Fruit fly (Drosophila melanogaster): Measurements from ENCODE around the gene CG17129.

CG17129 gene

dm6 chr3L:647529-647928, 32.6 kb downstream of the CG17129 start (continued):
- TF ChIP-seq CG33213 (GFP tag; optimal IDR thresholded peaks at IDR 0.05) (no peak), CG9609 (GFP tag; optimal IDR thresholded peaks at IDR 0.05) (no peak), CoRest (tag; optimal IDR thresholded peaks at IDR 0.05) (no peak), YL-1 (GFP tag; optimal IDR thresholded peaks at IDR 0.05) (no peak), cg (GFP tag; optimal IDR thresholded peaks at IDR 0.05) (no peak), en (GFP tag; optimal IDR thresholded peaks at IDR 0.05) (no peak), exex (tag; optimal IDR thresholded peaks at IDR 0.05) (peak; percentile 67), CG12299 (tag; optimal IDR thresholded peaks at IDR 0.05) (no peak), gro (GFP tag; optimal IDR thresholded peaks at IDR 0.05) (no peak), sc (optimal IDR thresholded peaks at IDR 0.05) (no peak), sc (GFP tag; optimal IDR thresholded peaks at IDR 0.05) (no peak), Hr78 (GFP tag; optimal IDR thresholded peaks at IDR 0.05) (peak in 1 of 2 experiments; percentile 88), sima (GFP tag; optimal IDR thresholded peaks at IDR 0.05) (no peak), sens (GFP tag) (peak; percentile 58), Mad (GFP tag; optimal IDR thresholded peaks at IDR 0.05) (no peak), Sin3A (optimal IDR thresholded peaks at IDR 0.05) (no peak), sr (GFP tag; IDR thresholded peaks at IDR 0.05) (no peak), usp (GFP tag; optimal IDR thresholded peaks at IDR 0.05) (no peak), CG7556 (GFP tag; optimal IDR thresholded peaks at IDR 0.05) (no peak), dmrt99B (tag; optimal IDR thresholded peaks at IDR 0.05) (no peak), sd (tag; optimal IDR thresholded peaks at IDR 0.05) (peak; percentile 87), CG11696 (GFP tag; IDR thresholded peaks at IDR 0.05) (no peak), CG10274 (GFP tag; optimal IDR thresholded peaks at IDR 0.05) (no peak), Ada2b (GFP tag; IDR thresholded peaks at IDR 0.05) (no peak), fu2 (GFP tag; optimal IDR thresholded peaks at IDR 0.05) (no peak), CG10366 (GFP tag; IDR thresholded peaks at IDR 0.05) (no peak), HHEX (GFP tag; optimal IDR thresholded peaks at IDR 0.05) (no peak), chif (GFP tag; optimal IDR thresholded peaks at IDR 0.05) (no peak), CG10654 (GFP tag; optimal IDR thresholded peaks at IDR 0.05) (no peak), salm (tag; optimal IDR thresholded peaks at IDR 0.05) (no peak), tll (GFP tag; optimal IDR thresholded peaks at IDR 0.05) (no peak), grn (GFP tag; optimal IDR thresholded peaks at IDR 0.05) (peak; percentile 61), CG4282 (GFP tag; optimal IDR thresholded peaks at IDR 0.05) (no peak), gsb (GFP tag; IDR thresholded peaks at IDR 0.05) (no peak), ap (GFP tag; IDR thresholded peaks at IDR 0.05) (no peak), run (tag; optimal IDR thresholded peaks at IDR 0.05) (peak; percentile 65)

- no peak for TF ChIP-seq tna (GFP tag; IDR thresholded peaks at IDR 0.05; ENCODE audit: partially characterized antibody)
- TF ChIP-seq Xrp1 (GFP tag; IDR thresholded peaks at IDR 0.05), result no peak
- TF ChIP-seq scrt (GFP tag; optimal IDR thresholded peaks at IDR 0.05), result peak; percentile 36
- TF ChIP-seq ab (GFP tag; optimal IDR thresholded peaks at IDR 0.05), result no peak
- TF ChIP-seq tx (GFP tag; optimal IDR thresholded peaks at IDR 0.05), result no peak
- TF ChIP-seq Max (GFP tag; optimal IDR thresholded peaks at IDR 0.05), result no peak
- TF ChIP-seq ken (GFP tag; IDR thresholded peaks at IDR 0.05), result 0 out of 3 replicates have a peak, but pooled peaks have one; percentile 15
- TF ChIP-seq ssp (GFP tag; IDR thresholded peaks at IDR 0.05), result no peak
- peak; percentile 10; the same call in 1 of the 2 replicates for TF ChIP-seq chm (GFP tag; IDR thresholded peaks at IDR 0.05)
- TF ChIP-seq bbx (GFP tag; IDR thresholded peaks at IDR 0.05; ENCODE audit: partially characterized antibody), result no peak
- peak; percentile 27 for TF ChIP-seq kni (GFP tag; optimal IDR thresholded peaks at IDR 0.05)
- peak; percentile 37 for TF ChIP-seq Deaf1 (tag; optimal IDR thresholded peaks at IDR 0.05)
- TF ChIP-seq Dip3 (GFP tag; optimal IDR thresholded peaks at IDR 0.05), result no peak
- no peak for TF ChIP-seq CG12071 (GFP tag; optimal IDR thresholded peaks at IDR 0.05)
- TF ChIP-seq crol (GFP tag; IDR thresholded peaks at IDR 0.05), result peak; percentile 84
- TF ChIP-seq fd96Cb (tag; optimal IDR thresholded peaks at IDR 0.05), result no peak
- TF ChIP-seq Dref (GFP tag; IDR thresholded peaks at IDR 0.05), result no peak
- peak; percentile 30 for TF ChIP-seq twi (tag; optimal IDR thresholded peaks at IDR 0.05)
Observed at dm6 chr3L:645426-646036, 34.6 kb downstream of the CG17129 start.
